Fruit fly (Drosophila melanogaster): Measurements from ENCODE around the gene Desat1.

Gene Desat1

dm6 chr3R:12413274-12413958 is 26.0 kb upstream of the Desat1 start, which contains the start of the genes Dip-C and pps:
Gene Dip-C, minus strand, starts transcription at chr3R:12413759.
Gene pps, plus strand, starts transcription at chr3R:12413828.
- no peak for TF ChIP-seq cic (GFP tag; optimal IDR thresholded peaks at IDR 0.05)
- TF ChIP-seq bab1 (GFP tag; optimal IDR thresholded peaks at IDR 0.05), result peak; percentile 14
- peak; percentile 27 for TF ChIP-seq CG33017 (tag; optimal IDR thresholded peaks at IDR 0.05)
- peak; percentile 10 for TF ChIP-seq Mnt (GFP tag; optimal IDR thresholded peaks at IDR 0.05)
- no peak for TF ChIP-seq CG14711 (tag; optimal IDR thresholded peaks at IDR 0.05)
- TF ChIP-seq CG11617 (GFP tag; optimal IDR thresholded peaks at IDR 0.05), result peak; percentile 11

- TF ChIP-seq Mnt (GFP tag; optimal IDR thresholded peaks at IDR 0.05), result no peak
- TF ChIP-seq CG12768 (GFP tag; optimal IDR thresholded peaks at IDR 0.05), result peak; percentile 35
- peak; percentile 13 for TF ChIP-seq CG11617 (GFP tag; optimal IDR thresholded peaks at IDR 0.05)
- no peak for TF ChIP-seq toe (GFP tag; optimal IDR thresholded peaks at IDR 0.05)
- TF ChIP-seq cic (GFP tag; optimal IDR thresholded peaks at IDR 0.05), result peak; percentile 22
- no peak for TF ChIP-seq CG1620 (GFP tag; optimal IDR thresholded peaks at IDR 0.05)
- no peak for TF ChIP-seq CG7045 (GFP tag; optimal IDR thresholded peaks at IDR 0.05)
- no peak for TF ChIP-seq CG14711 (tag; optimal IDR thresholded peaks at IDR 0.05)
- TF ChIP-seq pad (GFP tag; optimal IDR thresholded peaks at IDR 0.05), result no peak
- TF ChIP-seq CG7101 (tag; optimal IDR thresholded peaks at IDR 0.05), result peak; percentile 18
- no peak for TF ChIP-seq kay (GFP tag; ENCODE audit: borderline replicate concordance)
- TF ChIP-seq Hr96 (GFP tag; optimal IDR thresholded peaks at IDR 0.05), result no peak
- TF ChIP-seq bab1 (GFP tag; optimal IDR thresholded peaks at IDR 0.05), result peak; percentile 10
- no peak for TF ChIP-seq cnc (optimal IDR thresholded peaks at IDR 0.05)
- no peak for TF ChIP-seq Crg-1 (GFP tag; optimal IDR thresholded peaks at IDR 0.05)
- no peak for TF ChIP-seq ovo (GFP tag; optimal IDR thresholded peaks at IDR 0.05)
- TF ChIP-seq CG5204 (GFP tag; optimal IDR thresholded peaks at IDR 0.05), result no peak
- no peak for TF ChIP-seq CG33017 (tag; optimal IDR thresholded peaks at IDR 0.05)
- no peak for TF ChIP-seq Clk (GFP tag; optimal IDR thresholded peaks at IDR 0.05)
- TF ChIP-seq tj (GFP tag; optimal IDR thresholded peaks at IDR 0.05), result no peak
Observed at dm6 chr3R:12422379-12422975, 16.9 kb upstream of the Desat1 start, which contains the start of the genes Scgbeta and CG17202. Gene Scgbeta, minus strand, starts transcription at chr3R:12422429. Gene CG17202, plus strand, starts transcription at chr3R:12422768.

dm6 chr3R:12423997-12424396 is 15.4 kb upstream of the Desat1 start:
- TF ChIP-seq CG7045 (GFP tag; optimal IDR thresholded peaks at IDR 0.05) (no peak), CG11617 (GFP tag; optimal IDR thresholded peaks at IDR 0.05) (no peak), tj (GFP tag; optimal IDR thresholded peaks at IDR 0.05) (no peak), Clk (GFP tag; optimal IDR thresholded peaks at IDR 0.05) (no peak), kay (GFP tag; ENCODE audit: borderline replicate concordance) (no peak)

- peak; percentile 4 for TF ChIP-seq Crg-1 (GFP tag; optimal IDR thresholded peaks at IDR 0.05)
- TF ChIP-seq CG33017 (tag; optimal IDR thresholded peaks at IDR 0.05), result no peak
- TF ChIP-seq toe (GFP tag; optimal IDR thresholded peaks at IDR 0.05), result no peak
- TF ChIP-seq CG1620 (GFP tag; optimal IDR thresholded peaks at IDR 0.05), result peak; percentile 40
- peak; percentile 58 for TF ChIP-seq pad (GFP tag; optimal IDR thresholded peaks at IDR 0.05)
- TF ChIP-seq Clk (GFP tag; optimal IDR thresholded peaks at IDR 0.05), result peak; percentile 22
- peak; percentile 51 for TF ChIP-seq CG7045 (GFP tag; optimal IDR thresholded peaks at IDR 0.05)
- TF ChIP-seq CG5204 (GFP tag; optimal IDR thresholded peaks at IDR 0.05), result no peak
- peak; percentile 25 for TF ChIP-seq Mnt (GFP tag; optimal IDR thresholded peaks at IDR 0.05)
- TF ChIP-seq kay (GFP tag; ENCODE audit: borderline replicate concordance), result no peak
- TF ChIP-seq CG7101 (tag; optimal IDR thresholded peaks at IDR 0.05), result peak; percentile 24
- TF ChIP-seq tj (GFP tag; optimal IDR thresholded peaks at IDR 0.05), result peak; percentile 27
- TF ChIP-seq bab1 (GFP tag; optimal IDR thresholded peaks at IDR 0.05), result peak; percentile 4
- TF ChIP-seq CG11617 (GFP tag; optimal IDR thresholded peaks at IDR 0.05), result peak; percentile 33
Observed at dm6 chr3R:12425510-12426309, 13.7 kb upstream of the Desat1 start, which contains the start of gene Pp1-87B. Gene Pp1-87B, minus strand, starts transcription at chr3R:12425917.

- TF ChIP-seq Clk (GFP tag; optimal IDR thresholded peaks at IDR 0.05) (no peak), pad (GFP tag; optimal IDR thresholded peaks at IDR 0.05) (no peak), Mnt (GFP tag; optimal IDR thresholded peaks at IDR 0.05) (no peak), ovo (GFP tag; optimal IDR thresholded peaks at IDR 0.05) (no peak), Hr96 (GFP tag; optimal IDR thresholded peaks at IDR 0.05) (no peak), kay (GFP tag; ENCODE audit: borderline replicate concordance) (no peak), cnc (optimal IDR thresholded peaks at IDR 0.05) (no peak), bab1 (GFP tag; optimal IDR thresholded peaks at IDR 0.05) (no peak), CG14711 (tag; optimal IDR thresholded peaks at IDR 0.05) (no peak), CG11617 (GFP tag; optimal IDR thresholded peaks at IDR 0.05) (no peak), CG7045 (GFP tag; optimal IDR thresholded peaks at IDR 0.05) (no peak), Crg-1 (GFP tag; optimal IDR thresholded peaks at IDR 0.05) (no peak), CG7101 (tag; optimal IDR thresholded peaks at IDR 0.05) (no peak), tj (GFP tag; optimal IDR thresholded peaks at IDR 0.05) (no peak), CG12768 (GFP tag; optimal IDR thresholded peaks at IDR 0.05) (no peak), CG33017 (tag; optimal IDR thresholded peaks at IDR 0.05) (no peak), CG5204 (GFP tag; optimal IDR thresholded peaks at IDR 0.05) (no peak), cic (GFP tag; optimal IDR thresholded peaks at IDR 0.05) (no peak), toe (GFP tag; optimal IDR thresholded peaks at IDR 0.05) (no peak), CG1620 (GFP tag; optimal IDR thresholded peaks at IDR 0.05) (no peak)
Observed at dm6 chr3R:12426310-12426653, 13.1 kb upstream of the Desat1 start, which contains the start of gene NANS. Gene NANS, plus strand, starts transcription at chr3R:12426578.

Data from whole organism, adult.